Worm (Caenorhabditis elegans) whole organism, late embryonic: ENCODE results near the gene wrt-2.

Source experiments
- F13H6.1 ChIP-seq: sonication (generic microtip); optimal IDR thresholded peaks from 2 replicates; lab custom pipeline; 2016; ENCODE audit warnings: missing genetic modification characterization, missing compliant biosample characterization
- Y22D7AL.16 ChIP-seq: sonication (generic microtip); optimal IDR thresholded peaks from 2 replicates; lab custom pipeline; 2016; ENCODE audit warnings: missing genetic modification characterization, missing compliant biosample characterization
- ahr-1 ChIP-seq: sonication (generic microtip); optimal IDR thresholded peaks from 2 replicates; lab custom pipeline; 2016; ENCODE audit warnings: missing genetic modification characterization, missing compliant biosample characterization
- ceh-14 ChIP-seq: sonication (generic microtip); optimal IDR thresholded peaks from 2 replicates; lab custom pipeline; 2016; ENCODE audit warnings: missing genotype, missing genetic modification characterization, missing compliant biosample characterization
- ceh-31 ChIP-seq: sonication (generic microtip); optimal IDR thresholded peaks from 2 replicates; lab custom pipeline; 2016; ENCODE audit warnings: missing genetic modification characterization, missing compliant biosample characterization
- ceh-48 ChIP-seq: sonication (generic microtip); optimal IDR thresholded peaks from 2 replicates; lab custom pipeline; 2016; ENCODE audit warnings: missing genetic modification characterization, inconsistent platforms, missing compliant biosample characterization
- ceh-6 ChIP-seq: fragments of 200-800 bp; sonication (Bioruptor generic); optimal IDR thresholded peaks from 2 replicates; lab custom pipeline; 2018; ENCODE audit warnings: mild to moderate bottlenecking, missing genetic modification characterization, missing compliant biosample characterization
- ceh-9 ChIP-seq: sonication (generic microtip); optimal IDR thresholded peaks from 2 replicates; lab custom pipeline; 2016; ENCODE audit warnings: mild to moderate bottlenecking, missing genetic modification characterization, inconsistent platforms, missing compliant biosample characterization
- dve-1 ChIP-seq: sonication (generic microtip); optimal IDR thresholded peaks from 2 replicates; lab custom pipeline; 2017; ENCODE audit warnings: antibody characterized with exemption, mild to moderate bottlenecking, missing genetic modification characterization, missing compliant biosample characterization
- elt-2 ChIP-seq: sonication (generic microtip); optimal IDR thresholded peaks from 2 replicates; lab custom pipeline; 2016; ENCODE audit warnings: missing genetic modification reagents, missing genetic modification characterization, missing compliant biosample characterization
- gmeb-2 ChIP-seq: sonication (generic microtip); optimal IDR thresholded peaks from 2 replicates; lab custom pipeline; 2016; ENCODE audit warnings: missing genetic modification characterization, inconsistent platforms, missing compliant biosample characterization
- hlh-13 ChIP-seq: fragments of 200-800 bp; sonication (Bioruptor generic); optimal IDR thresholded peaks from 2 replicates; lab custom pipeline; 2018; ENCODE audit warnings: mild to moderate bottlenecking, missing genetic modification characterization, missing compliant biosample characterization
- hlh-15 ChIP-seq: sonication (generic microtip); optimal IDR thresholded peaks from 2 replicates; lab custom pipeline; 2016; ENCODE audit warnings: missing genetic modification characterization, missing compliant biosample characterization
- hlh-6 ChIP-seq: sonication (generic microtip); optimal IDR thresholded peaks from 2 replicates; lab custom pipeline; 2016; ENCODE audit warnings: missing genotype, missing genetic modification characterization, missing compliant biosample characterization
- lin-11 ChIP-seq: fragments of 200-800 bp; sonication (Bioruptor generic); optimal IDR thresholded peaks from 2 replicates; lab custom pipeline; 2018; ENCODE audit warnings: mild to moderate bottlenecking, missing genetic modification characterization, missing compliant biosample characterization
- nfya-1 ChIP-seq: sonication (generic microtip); optimal IDR thresholded peaks from 2 replicates; lab custom pipeline; 2017; ENCODE audit warnings: missing genetic modification characterization, mild to moderate bottlenecking, missing compliant biosample characterization, antibody characterized with exemption, moderate library complexity
- nhr-11 ChIP-seq: fragments of 150-350 bp; optimal IDR thresholded peaks from 2 replicates; lab custom pipeline; 2014; ENCODE audit warnings: missing biosample characterization, missing genetic modification characterization
- odd-2 ChIP-seq: sonication (generic microtip); optimal IDR thresholded peaks from 2 replicates; lab custom pipeline; 2017; ENCODE audit warnings: antibody characterized with exemption, mild to moderate bottlenecking, missing genetic modification characterization, missing compliant biosample characterization
- pax-1 ChIP-seq: fragments of 150-350 bp; optimal IDR thresholded peaks from 2 replicates; lab custom pipeline; 2014; ENCODE audit warnings: missing biosample characterization, missing genetic modification characterization
- pros-1 ChIP-seq: fragments of 150-350 bp; optimal IDR thresholded peaks from 2 replicates; lab custom pipeline; 2014; ENCODE audit warnings: missing biosample characterization, missing genetic modification reagents, missing genetic modification characterization
- ref-2 ChIP-seq: sonication (generic microtip); optimal IDR thresholded peaks from 2 replicates; lab custom pipeline; 2016; ENCODE audit warnings: missing genetic modification characterization, missing compliant biosample characterization
- rnt-1 ChIP-seq: sonication (generic microtip); optimal IDR thresholded peaks from 2 replicates; lab custom pipeline; 2016; ENCODE audit warnings: missing genetic modification characterization, missing compliant biosample characterization
- sox-2 ChIP-seq: fragments of 200-800 bp; sonication (Bioruptor generic); IDR thresholded peaks from 2 replicates; pipeline ENCODE4 v1.3.6; 2022; ENCODE audit warnings: missing genetic modification reagents, missing genetic modification characterization, missing compliant biosample characterization
- sox-4 ChIP-seq: sonication (generic microtip); optimal IDR thresholded peaks from 2 replicates; lab custom pipeline; 2017; ENCODE audit warnings: mild to moderate bottlenecking, missing genetic modification characterization, inconsistent platforms, missing compliant biosample characterization
- syd-9 ChIP-seq: sonication (generic microtip); optimal IDR thresholded peaks from 2 replicates; lab custom pipeline; 2016; ENCODE audit warnings: mild to moderate bottlenecking, missing genetic modification characterization, moderate library complexity, missing compliant biosample characterization
- tbx-2 ChIP-seq: sonication (generic microtip); optimal IDR thresholded peaks from 2 replicates; lab custom pipeline; 2016; ENCODE audit warnings: missing genetic modification characterization, missing compliant biosample characterization
- ttx-3 ChIP-seq: sonication (generic microtip); optimal IDR thresholded peaks from 2 replicates; lab custom pipeline; 2016; ENCODE audit warnings: missing genetic modification reagents, missing genetic modification characterization, missing compliant biosample characterization
- unc-3 ChIP-seq, 2 experiments: fragments of 200-800 bp in 1 of 2; sonication (Bioruptor generic) in 1 of 2; sonication (generic microtip) in 1 of 2; conservative IDR thresholded peaks in 1 of 2; optimal IDR thresholded peaks in 1 of 2; 2 replicates each; pipeline versions ENCODE4 v1.3.6 to Lab custom; 2016 to 2022; ENCODE audit warnings: missing compliant biosample characterization in 2 of 2, missing genetic modification characterization in 2 of 2, missing genetic modification reagents in 1 of 2
- unc-42 ChIP-seq: sonication (generic microtip); optimal IDR thresholded peaks from 2 replicates; lab custom pipeline; 2016; ENCODE audit warnings: missing genotype, missing genetic modification characterization, missing compliant biosample characterization
- zip-5 ChIP-seq: sonication (generic microtip); optimal IDR thresholded peaks from 2 replicates; lab custom pipeline; 2016; ENCODE audit warnings: missing genetic modification characterization, missing compliant biosample characterization

wrt-2 gene

DNA sequence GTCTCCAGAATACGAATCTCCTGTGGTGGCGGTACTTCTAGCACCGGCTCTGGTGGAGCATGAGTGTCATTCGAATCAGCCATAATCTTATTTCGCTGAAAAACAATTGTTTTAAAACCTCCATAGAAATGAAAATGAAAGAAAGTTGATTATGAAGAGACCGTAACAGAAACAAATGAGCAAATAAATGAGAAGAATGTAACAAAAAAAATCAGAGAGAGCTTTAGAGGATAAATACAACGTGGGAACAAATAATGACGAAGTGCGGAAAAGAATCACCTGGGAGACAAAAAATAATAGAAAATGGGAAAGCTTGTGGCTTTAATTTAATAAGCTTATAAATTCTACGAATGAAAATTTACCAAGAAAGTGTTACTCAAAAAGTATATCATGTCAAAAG is 32.8 kb upstream of the wrt-2 start, which contains the start of gene spc-1:
Gene spc-1 (minus strand): TSS at position 101 of the 400 bp plus-strand sequence.
- TF ChIP-seq ahr-1 (tag; lab: Kevin White, UChicago) (no peak), pros-1 (tag; lab: Kevin White, UChicago) (no peak), zip-5 (tag; lab: Kevin White, UChicago) (no peak), lin-11 (tag; lab: Kevin White, UChicago) (no peak), sox-4 (tag; lab: Kevin White, UChicago) (no peak), syd-9 (tag; lab: Kevin White, UChicago) (no peak), gmeb-2 (tag; lab: Kevin White, UChicago) (no peak), ref-2 (no peak), ceh-9 (tag; lab: Kevin White, UChicago) (no peak), ceh-6 (GFP tag; lab: Kevin White, UChicago) (no peak), ttx-3 (tag; lab: Kevin White, UChicago) (no peak)

DNA sequence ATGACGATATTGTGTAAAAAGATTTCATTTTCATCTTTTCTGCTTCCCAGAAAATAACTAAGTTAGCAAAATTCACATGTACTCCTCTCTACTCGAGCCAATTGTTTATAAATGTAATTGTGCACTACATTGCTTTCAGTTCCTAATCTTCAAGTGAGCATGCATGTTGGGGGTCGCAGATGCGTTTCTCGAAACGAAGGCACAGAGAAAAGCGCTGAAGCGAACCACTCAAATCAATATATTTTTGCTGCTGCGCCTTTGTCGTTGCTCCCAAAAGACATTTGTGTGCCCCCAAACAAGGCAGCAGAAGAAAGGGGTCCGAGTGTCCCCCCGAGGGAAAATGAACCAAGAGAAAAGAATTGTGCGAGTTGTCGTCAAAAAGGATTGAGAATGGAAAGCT is 32.1 kb upstream of the wrt-2 start:
- TF ChIP-seq ceh-31 (tag; lab: Kevin White, UChicago) (peak; percentile 61), tbx-2 (tag; lab: Kevin White, UChicago) (peak; percentile 6), nfya-1 (tag; lab: Kevin White, UChicago) (peak; percentile 19), sox-2 (GFP tag; lab: Robert Waterston, UW) (no peak), nhr-11 (tag; lab: Kevin White, UChicago) (no peak), ceh-14 (tag; lab: Kevin White, UChicago) (peak; percentile 33), unc-42 (tag; lab: Kevin White, UChicago) (peak; percentile 87), hlh-6 (tag; lab: Kevin White, UChicago) (no peak), pax-1 (tag; lab: Kevin White, UChicago) (no peak), unc-3 (GFP tag; conservative IDR thresholded peaks at IDR 0.05; lab: Robert Waterston, UW) (no peak), unc-3 (tag; optimal IDR thresholded peaks at IDR 0.05; lab: Kevin White, UChicago) (peak; percentile 20), dve-1 (tag; lab: Kevin White, UChicago) (no peak), ceh-48 (tag; lab: Kevin White, UChicago) (peak; percentile 70)

DNA sequence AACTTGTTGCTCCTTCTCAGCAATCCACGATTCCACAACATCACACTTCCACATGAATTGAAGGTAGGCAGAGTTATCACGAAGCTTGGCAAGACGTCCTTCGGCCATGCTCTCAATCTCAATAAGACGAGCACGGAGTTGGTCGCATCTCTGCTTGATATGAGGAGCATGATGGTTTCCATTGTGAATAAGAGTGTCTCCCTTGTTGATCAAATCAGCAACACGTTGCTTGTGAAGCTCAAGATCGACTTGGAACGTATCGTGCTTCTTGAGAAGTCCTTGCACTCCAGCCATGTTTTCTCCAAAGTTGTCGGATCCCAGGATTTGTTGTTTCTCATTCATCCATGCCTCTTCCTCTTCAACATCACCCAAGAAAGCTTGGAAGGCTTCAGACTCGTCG is 25.5 kb upstream of the wrt-2 start:
- TF ChIP-seq rnt-1: no peak
- TF ChIP-seq lin-11 (tag; lab: Kevin White, UChicago): no peak
- no peak for TF ChIP-seq elt-2
- no peak for TF ChIP-seq odd-2
- no peak for TF ChIP-seq sox-4 (tag; lab: Kevin White, UChicago)
- TF ChIP-seq, all 69 proteins: peak for 0

DNA sequence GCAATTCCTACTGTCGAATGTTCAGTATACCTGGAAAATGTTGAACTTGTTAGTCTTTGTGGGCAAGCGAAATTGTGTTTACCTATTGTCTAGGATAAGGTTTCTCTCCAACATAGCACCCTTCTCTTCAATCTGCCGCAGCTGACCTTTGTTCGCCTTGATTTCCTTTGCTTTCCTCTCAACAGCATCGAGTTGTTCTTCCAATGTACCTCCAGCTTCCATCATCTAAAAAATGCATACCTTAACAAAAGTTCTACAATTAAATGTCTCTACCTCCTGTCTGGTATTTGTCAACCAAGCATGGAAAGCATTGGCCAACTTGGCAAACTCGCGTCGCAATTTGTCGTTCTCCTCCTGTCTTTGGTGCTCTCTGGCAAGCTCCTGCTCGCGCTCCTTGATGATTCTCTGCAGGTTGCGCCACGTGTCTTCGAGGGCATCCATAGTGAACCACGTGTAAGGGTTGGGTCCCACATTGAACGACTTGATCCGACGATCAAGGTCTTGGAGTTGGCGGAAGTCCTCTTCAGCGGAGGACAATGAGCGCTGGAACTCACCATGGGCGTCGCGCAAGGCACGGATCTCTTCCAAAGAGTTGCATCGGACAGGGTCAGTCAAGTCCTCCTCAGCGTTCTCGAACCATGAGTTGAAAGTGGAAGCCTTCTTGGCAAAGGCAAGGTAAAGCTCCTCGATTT is 24.6 kb upstream of the wrt-2 start:
- TF ChIP-seq F13H6.1 (tag; lab: Kevin White, UChicago) (no peak), ceh-9 (tag; lab: Kevin White, UChicago) (no peak), sox-2 (GFP tag; lab: Robert Waterston, UW) (no peak), unc-42 (tag; lab: Kevin White, UChicago) (no peak), ceh-31 (tag; lab: Kevin White, UChicago) (no peak), hlh-15 (tag; lab: Kevin White, UChicago) (no peak), hlh-13 (GFP tag; lab: Kevin White, UChicago) (no peak)

DNA sequence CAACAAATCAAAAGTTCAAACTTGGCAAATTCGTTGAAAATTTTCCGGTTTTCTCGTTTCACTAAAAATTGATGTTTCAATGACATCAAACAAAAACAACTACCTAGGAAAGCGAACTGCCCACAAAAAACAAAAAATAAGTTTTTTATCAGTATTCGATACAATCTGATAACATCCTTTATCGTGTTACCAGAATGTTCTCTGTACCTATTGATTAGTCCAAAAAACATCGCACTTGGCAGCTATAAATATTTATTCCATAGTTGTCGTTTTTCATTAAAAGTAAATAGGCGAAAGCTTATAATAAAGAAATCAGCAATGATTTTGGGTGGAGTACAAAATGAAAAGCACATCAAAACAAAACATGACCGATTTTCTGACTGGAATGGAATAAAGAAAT is 23.1 kb upstream of the wrt-2 start:
- no peak for TF ChIP-seq Y22D7AL.16 (tag; lab: Kevin White, UChicago)
- peak; percentile 87 for TF ChIP-seq elt-2
